Worm (Caenorhabditis elegans) whole organism, L2 larva: ENCODE results near the gene rab-39.

ENCODE experiments used
- C34F6.9 ChIP-seq: fragments of 150-350 bp; optimal IDR thresholded peaks from 2 replicates; lab custom pipeline; 2014; ENCODE audit warnings: missing biosample characterization, missing genetic modification characterization
- R02D3.7 ChIP-seq: fragments of 150-350 bp; optimal IDR thresholded peaks from 2 replicates; lab custom pipeline; 2014; ENCODE audit warnings: missing biosample characterization, missing genetic modification characterization
- aly-2 ChIP-seq: fragments of 150-350 bp; optimal IDR thresholded peaks from 2 replicates; lab custom pipeline; 2014; ENCODE audit warnings: missing biosample characterization, missing genetic modification characterization
- ama-1 ChIP-seq: fragments of 150-350 bp; optimal IDR thresholded peaks from 2 replicates; lab custom pipeline; 2018; ENCODE audit warnings: inconsistent platforms
- ceh-82 ChIP-seq: fragments of 150-350 bp; optimal IDR thresholded peaks from 2 replicates; lab custom pipeline; 2014; ENCODE audit warnings: missing biosample characterization, missing genetic modification characterization
- dmd-4 ChIP-seq: sonication (generic microtip); optimal IDR thresholded peaks from 2 replicates; lab custom pipeline; 2017; ENCODE audit warnings: missing biosample characterization, missing genetic modification characterization
- lin-13 ChIP-seq: fragments of 150-350 bp; optimal IDR thresholded peaks from 2 replicates; lab custom pipeline; 2014; ENCODE audit warnings: missing biosample characterization, missing genetic modification reagents, missing genetic modification characterization
- lin-39 ChIP-seq: fragments of 150-350 bp; optimal IDR thresholded peaks from 2 replicates; lab custom pipeline; 2014; ENCODE audit warnings: missing biosample characterization, missing genetic modification reagents, missing genetic modification characterization
- mab-5 ChIP-seq: fragments of 150-350 bp; optimal IDR thresholded peaks from 2 replicates; lab custom pipeline; 2014; ENCODE audit warnings: missing biosample characterization, missing genetic modification characterization
- nhr-10 ChIP-seq: sonication (generic microtip); optimal IDR thresholded peaks from 2 replicates; lab custom pipeline; 2017; ENCODE audit warnings: missing biosample characterization, missing genetic modification characterization
- nhr-12 ChIP-seq: fragments of 150-350 bp; optimal IDR thresholded peaks from 2 replicates; lab custom pipeline; 2014; ENCODE audit warnings: missing biosample characterization, missing genetic modification characterization
- skn-1 ChIP-seq: sonication (generic microtip); optimal IDR thresholded peaks from 2 replicates; lab custom pipeline; 2017; ENCODE audit warnings: missing biosample characterization, missing genetic modification characterization
- unc-62 ChIP-seq: fragments of 150-350 bp; optimal IDR thresholded peaks from 2 replicates; lab custom pipeline; 2014; ENCODE audit warnings: missing biosample characterization, missing genetic modification reagents, missing genetic modification characterization
- ztf-11 ChIP-seq: sonication (generic microtip); optimal IDR thresholded peaks from 2 replicates; lab custom pipeline; 2017; ENCODE audit warnings: missing biosample characterization, missing genetic modification characterization

- TF ChIP-seq nhr-12 (tag; lab: Kevin White, UChicago) (no peak), ama-1 (lab: Kevin White, UChicago) (peak; percentile 81), aly-2 (tag; lab: Kevin White, UChicago) (no peak), dmd-4 (no peak), mab-5 (no peak), ceh-82 (no peak), lin-39 (no peak), nhr-10 (tag; lab: Kevin White, UChicago) (no peak), ztf-11 (no peak), C34F6.9 (peak; percentile 40), lin-13 (GFP tag; lab: Kevin White, UChicago) (no peak), R02D3.7 (no peak), skn-1 (tag; lab: Kevin White, UChicago) (no peak), unc-62 (no peak)
Observed at ce11 chrII:9336651-9337050, 13.9 kb upstream of the rab-39 start.
